2 fruit fly cellular contexts compared by ENCODE assay signal in the genomic region with DNA sequence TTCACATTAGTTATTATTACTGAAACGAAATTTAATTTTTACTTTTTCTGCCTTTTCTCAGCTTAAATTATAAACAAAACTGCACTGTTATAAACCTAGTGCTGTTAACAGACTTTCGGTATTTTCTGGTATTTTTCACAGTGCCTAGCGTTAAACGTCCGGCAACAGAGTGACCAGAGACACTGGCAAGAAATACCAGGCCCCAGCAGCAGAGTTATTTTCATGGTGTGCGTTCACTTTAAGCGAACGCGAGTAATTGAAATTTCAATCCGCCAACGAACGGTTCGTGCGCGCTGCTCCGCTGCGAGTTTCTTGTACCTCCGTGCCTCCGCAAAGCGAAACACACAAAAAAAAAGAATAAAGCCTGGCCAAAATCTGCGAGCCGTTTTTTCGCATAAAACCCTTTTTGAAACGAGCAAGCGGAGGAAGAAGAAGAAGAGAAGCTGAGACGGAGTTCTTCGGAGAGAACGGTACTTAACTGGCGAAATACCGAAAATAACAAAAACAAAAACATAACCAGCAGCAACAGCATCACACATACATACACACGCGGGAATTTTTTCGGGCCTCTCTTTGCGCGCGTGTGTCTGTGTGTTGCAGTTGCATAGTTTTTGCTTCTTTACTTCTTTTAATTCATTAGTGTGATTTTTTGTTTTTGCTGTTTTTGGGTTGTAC.
TF ChIP-seq lines count a peak whose summit lies in the region.

A gene (plus strand): TSS at position 220 of the 675 bp plus-strand sequence.

TF ChIP-seq in whole organism, adult, 20 proteins besides CTCF, POLR2A, EP300 and RAD21 (continued from another document):
- TF ChIP-seq bab1 (GFP tag; optimal IDR thresholded peaks at IDR 0.05; lab: Kevin White, UChicago) = peak; percentile 68
- TF ChIP-seq ovo (GFP tag; optimal IDR thresholded peaks at IDR 0.05; lab: Kevin White, UChicago) = peak; percentile 57
- peak; percentile 41 for TF ChIP-seq CG14711 (tag; optimal IDR thresholded peaks at IDR 0.05; lab: Kevin White, UChicago)
TF ChIP-seq in whole organism, adult: peak in this region for 7.

TF ChIP-seq in whole organism, embryonic, 481 proteins besides CTCF, POLR2A, EP300 and RAD21 (continued from another document and continues in another):
- TF ChIP-seq tna (GFP tag; IDR thresholded peaks at IDR 0.05; lab: Robert Waterston, UW; ENCODE audit: partially characterized antibody) (no peak), CG18619 (GFP tag; optimal IDR thresholded peaks at IDR 0.05; lab: Kevin White, UChicago) (no peak), tgo (GFP tag; IDR thresholded peaks at IDR 0.05; lab: Robert Waterston, UW) (no peak), slou (GFP tag; optimal IDR thresholded peaks at IDR 0.05; lab: Kevin White, UChicago) (no peak), fd96Cb (tag; optimal IDR thresholded peaks at IDR 0.05; lab: Kevin White, UChicago) (no peak), CG14860 (GFP tag; IDR thresholded peaks at IDR 0.05; lab: Robert Waterston, UW; ENCODE audit: partially characterized antibody) (no peak), CG17385 (GFP tag; optimal IDR thresholded peaks at IDR 0.05; lab: Kevin White, UChicago) (peak; percentile 73), NfI (GFP tag; optimal IDR thresholded peaks at IDR 0.05; lab: Kevin White, UChicago) (no peak), Fer2 (tag; optimal IDR thresholded peaks at IDR 0.05; lab: Kevin White, UChicago) (no peak), CG10209 (GFP tag; optimal IDR thresholded peaks at IDR 0.05; lab: Kevin White, UChicago) (no peak), psq (GFP tag; optimal IDR thresholded peaks at IDR 0.05; lab: Kevin White, UChicago) (no peak), nmo (GFP tag; optimal IDR thresholded peaks at IDR 0.05; lab: Kevin White, UChicago) (peak; percentile 31), BtbVII (GFP tag; optimal IDR thresholded peaks at IDR 0.05; lab: Kevin White, UChicago) (peak; percentile 26), danr (GFP tag; IDR thresholded peaks at IDR 0.05; lab: Robert Waterston, UW) (no peak), YL-1 (GFP tag; optimal IDR thresholded peaks at IDR 0.05; lab: Kevin White, UChicago) (no peak), HmgZ (tag; optimal IDR thresholded peaks at IDR 0.05; lab: Kevin White, UChicago) (peak; percentile 20), wek (GFP tag; optimal IDR thresholded peaks at IDR 0.05; lab: Kevin White, UChicago) (no peak), sens (GFP tag; lab: Kevin White, UChicago) (peak; percentile 61), Dbx (GFP tag; IDR thresholded peaks at IDR 0.05; lab: Robert Waterston, UW) (no peak), CG18476 (GFP tag; optimal IDR thresholded peaks at IDR 0.05; lab: Kevin White, UChicago) (no peak), Neu2 (GFP tag; optimal IDR thresholded peaks at IDR 0.05; lab: Kevin White, UChicago; ENCODE audit: borderline replicate concordance) (peak; percentile 15), fd102C (GFP tag; optimal IDR thresholded peaks at IDR 0.05; lab: Kevin White, UChicago) (no peak), CG1832 (GFP tag; optimal IDR thresholded peaks at IDR 0.05; lab: Kevin White, UChicago) (no peak), Ets97D (GFP tag; optimal IDR thresholded peaks at IDR 0.05; lab: Kevin White, UChicago) (peak; percentile 48), Side (GFP tag; optimal IDR thresholded peaks at IDR 0.05; lab: Kevin White, UChicago) (no peak), CG7357 (GFP tag; IDR thresholded peaks at IDR 0.05; lab: Robert Waterston, UW) (no peak), row (GFP tag; IDR thresholded peaks at IDR 0.05; lab: Robert Waterston, UW) (no peak), Ptx1 (GFP tag; IDR thresholded peaks at IDR 0.05; lab: Robert Waterston, UW) (no peak), zen (tag; optimal IDR thresholded peaks at IDR 0.05; lab: Kevin White, UChicago) (no peak), chinmo (GFP tag; IDR thresholded peaks at IDR 0.05; lab: Robert Waterston, UW; ENCODE audit: partially characterized antibody) (no peak), CG6791 (GFP tag; IDR thresholded peaks at IDR 0.05; lab: Robert Waterston, UW; ENCODE audit: partially characterized antibody) (no peak), wdn (GFP tag; IDR thresholded peaks at IDR 0.05; lab: Robert Waterston, UW) (no peak), ATbp (GFP tag; optimal IDR thresholded peaks at IDR 0.05; lab: Kevin White, UChicago) (no peak), insv (GFP tag; optimal IDR thresholded peaks at IDR 0.05; lab: Kevin White, UChicago) (no peak), CG33213 (GFP tag; optimal IDR thresholded peaks at IDR 0.05; lab: Kevin White, UChicago) (no peak), sqz (GFP tag; optimal IDR thresholded peaks at IDR 0.05; lab: Kevin White, UChicago) (peak; percentile 63), Nf-YA (GFP tag; IDR thresholded peaks at IDR 0.05; lab: Robert Waterston, UW) (no peak), tup (GFP tag; optimal IDR thresholded peaks at IDR 0.05; lab: Kevin White, UChicago) (no peak), CG34376 (GFP tag; optimal IDR thresholded peaks at IDR 0.05; lab: Kevin White, UChicago) (peak; percentile 14), nerfin-1 (tag; optimal IDR thresholded peaks at IDR 0.05; lab: Kevin White, UChicago) (peak; percentile 36), her (GFP tag; optimal IDR thresholded peaks at IDR 0.05; lab: Kevin White, UChicago) (peak; percentile 12), ERR (GFP tag; optimal IDR thresholded peaks at IDR 0.05; lab: Kevin White, UChicago) (no peak), CG7786 (GFP tag; optimal IDR thresholded peaks at IDR 0.05; lab: Kevin White, UChicago) (no peak), usp (GFP tag; optimal IDR thresholded peaks at IDR 0.05; lab: Kevin White, UChicago) (no peak), Vsx1 (GFP tag; optimal IDR thresholded peaks at IDR 0.05; lab: Kevin White, UChicago) (no peak), bigmax (GFP tag; optimal IDR thresholded peaks at IDR 0.05; lab: Kevin White, UChicago) (no peak), ewg (GFP tag; optimal IDR thresholded peaks at IDR 0.05; lab: Kevin White, UChicago) (no peak), HLH3B (GFP tag; IDR thresholded peaks at IDR 0.05; lab: Robert Waterston, UW) (no peak), CG4282 (GFP tag; optimal IDR thresholded peaks at IDR 0.05; lab: Kevin White, UChicago) (no peak), ems (GFP tag; optimal IDR thresholded peaks at IDR 0.05; lab: Kevin White, UChicago) (no peak), CG11456 (GFP tag; IDR thresholded peaks at IDR 0.05; lab: Robert Waterston, UW) (no peak), ro (GFP tag; IDR thresholded peaks at IDR 0.05; lab: Robert Waterston, UW) (no peak), CG3407 (GFP tag; optimal IDR thresholded peaks at IDR 0.05; lab: Kevin White, UChicago) (no peak), cas (GFP tag; IDR thresholded peaks at IDR 0.05; lab: Robert Waterston, UW) (no peak), CG13424 (tag; optimal IDR thresholded peaks at IDR 0.05; lab: Kevin White, UChicago) (no peak), run (tag; optimal IDR thresholded peaks at IDR 0.05; lab: Kevin White, UChicago) (no peak), nau (GFP tag; optimal IDR thresholded peaks at IDR 0.05; lab: Kevin White, UChicago) (no peak), gsb (GFP tag; IDR thresholded peaks at IDR 0.05; lab: Robert Waterston, UW) (no peak), CG1602 (GFP tag; optimal IDR thresholded peaks at IDR 0.05; lab: Kevin White, UChicago) (no peak), CG10147 (GFP tag; optimal IDR thresholded peaks at IDR 0.05; lab: Kevin White, UChicago) (no peak), CG15696 (tag; optimal IDR thresholded peaks at IDR 0.05; lab: Kevin White, UChicago) (no peak), repo (GFP tag; optimal IDR thresholded peaks at IDR 0.05; lab: Kevin White, UChicago) (no peak), chm (GFP tag; IDR thresholded peaks at IDR 0.05; lab: Robert Waterston, UW) (no peak), bowl (GFP tag; IDR thresholded peaks at IDR 0.05; lab: Robert Waterston, UW) (no peak), CG9727 (GFP tag; optimal IDR thresholded peaks at IDR 0.05; lab: Kevin White, UChicago) (no peak), CG17612 (GFP tag; IDR thresholded peaks at IDR 0.05; lab: Robert Waterston, UW) (no peak), Nf-YC (tag; optimal IDR thresholded peaks at IDR 0.05; lab: Kevin White, UChicago) (peak; percentile 20), CG7928 (GFP tag; optimal IDR thresholded peaks at IDR 0.05; lab: Kevin White, UChicago) (no peak), lilli (GFP tag; optimal IDR thresholded peaks at IDR 0.05; lab: Kevin White, UChicago) (peak; percentile 2), fru (optimal IDR thresholded peaks at IDR 0.05; lab: Kevin White, UChicago) (no peak), CG7556 (GFP tag; optimal IDR thresholded peaks at IDR 0.05; lab: Kevin White, UChicago) (no peak), CG15073 (GFP tag; optimal IDR thresholded peaks at IDR 0.05; lab: Kevin White, UChicago) (no peak), CG4328 (GFP tag; optimal IDR thresholded peaks at IDR 0.05; lab: Kevin White, UChicago) (no peak), HLH4C (GFP tag; IDR thresholded peaks at IDR 0.05; lab: Robert Waterston, UW; ENCODE audit: partially characterized antibody) (no peak), pfk (GFP tag; optimal IDR thresholded peaks at IDR 0.05; lab: Kevin White, UChicago) (no peak), Hsf (GFP tag; optimal IDR thresholded peaks at IDR 0.05; lab: Kevin White, UChicago) (no peak), CG6854 (GFP tag; optimal IDR thresholded peaks at IDR 0.05; lab: Kevin White, UChicago) (peak; percentile 4), Blimp-1 (GFP tag; optimal IDR thresholded peaks at IDR 0.05; lab: Kevin White, UChicago) (no peak), CG8944 (GFP tag; optimal IDR thresholded peaks at IDR 0.05; lab: Kevin White, UChicago) (no peak), CG10979 (tag; optimal IDR thresholded peaks at IDR 0.05; lab: Kevin White, UChicago) (no peak), CG1233 (GFP tag; optimal IDR thresholded peaks at IDR 0.05; lab: Kevin White, UChicago) (no peak), C15 (GFP tag; IDR thresholded peaks at IDR 0.05; lab: Robert Waterston, UW) (no peak), CG7839 (tag; optimal IDR thresholded peaks at IDR 0.05; lab: Kevin White, UChicago) (no peak), pita (GFP tag; optimal IDR thresholded peaks at IDR 0.05; lab: Kevin White, UChicago) (no peak), CG12942 (GFP tag; optimal IDR thresholded peaks at IDR 0.05; lab: Kevin White, UChicago) (no peak), sug (tag; optimal IDR thresholded peaks at IDR 0.05; lab: Kevin White, UChicago) (peak; percentile 19), CG3281 (GFP tag; optimal IDR thresholded peaks at IDR 0.05; lab: Kevin White, UChicago) (no peak), CG2199 (GFP tag; IDR thresholded peaks at IDR 0.05; lab: Robert Waterston, UW) (no peak), scrt (GFP tag; optimal IDR thresholded peaks at IDR 0.05; lab: Kevin White, UChicago) (peak; percentile 39), emc (GFP tag; optimal IDR thresholded peaks at IDR 0.05; lab: Kevin White, UChicago) (no peak), kni (GFP tag; optimal IDR thresholded peaks at IDR 0.05; lab: Kevin White, UChicago) (no peak), trem (tag; optimal IDR thresholded peaks at IDR 0.05; lab: Kevin White, UChicago) (peak; percentile 17), jing (GFP tag; optimal IDR thresholded peaks at IDR 0.05; lab: Kevin White, UChicago) (no peak), Bdp1 (GFP tag; optimal IDR thresholded peaks at IDR 0.05; lab: Kevin White, UChicago) (no peak), CG13894 (tag; optimal IDR thresholded peaks at IDR 0.05; lab: Kevin White, UChicago) (peak; percentile 24), dmrt99B (tag; optimal IDR thresholded peaks at IDR 0.05; lab: Kevin White, UChicago) (no peak), CG3163 (GFP tag; optimal IDR thresholded peaks at IDR 0.05; lab: Kevin White, UChicago) (no peak), CG12391 (tag; optimal IDR thresholded peaks at IDR 0.05; lab: Kevin White, UChicago) (peak; percentile 1), slbo (GFP tag; IDR thresholded peaks at IDR 0.05; lab: Robert Waterston, UW) (no peak), hbn (GFP tag; IDR thresholded peaks at IDR 0.05; lab: Robert Waterston, UW; ENCODE audit: partially characterized antibody) (no peak), CG12299 (tag; optimal IDR thresholded peaks at IDR 0.05; lab: Kevin White, UChicago) (no peak), Mad (GFP tag; optimal IDR thresholded peaks at IDR 0.05; lab: Kevin White, UChicago) (no peak), disco-r (GFP tag; optimal IDR thresholded peaks at IDR 0.05; lab: Kevin White, UChicago) (no peak), Max (GFP tag; optimal IDR thresholded peaks at IDR 0.05; lab: Kevin White, UChicago) (no peak), trh (GFP tag; optimal IDR thresholded peaks at IDR 0.05; lab: Kevin White, UChicago) (no peak), Myb (GFP tag; optimal IDR thresholded peaks at IDR 0.05; lab: Kevin White, UChicago) (peak; percentile 75), Bteb2 (GFP tag; optimal IDR thresholded peaks at IDR 0.05; lab: Kevin White, UChicago) (no peak), CG9797 (GFP tag; optimal IDR thresholded peaks at IDR 0.05; lab: Kevin White, UChicago) (peak; percentile 94), lbe (GFP tag; optimal IDR thresholded peaks at IDR 0.05; lab: Kevin White, UChicago) (no peak), Atf6 (GFP tag; IDR thresholded peaks at IDR 0.05; lab: Robert Waterston, UW) (no peak), CG3838 (GFP tag; optimal IDR thresholded peaks at IDR 0.05; lab: Kevin White, UChicago) (no peak), rib (GFP tag; IDR thresholded peaks at IDR 0.05; lab: Robert Waterston, UW) (no peak), CG10366 (GFP tag; IDR thresholded peaks at IDR 0.05; lab: Robert Waterston, UW) (no peak), vnd (GFP tag; IDR thresholded peaks at IDR 0.05; lab: Robert Waterston, UW; ENCODE audit: partially characterized antibody) (no peak), sc (optimal IDR thresholded peaks at IDR 0.05; lab: Kevin White, UChicago) (no peak), sc (GFP tag; optimal IDR thresholded peaks at IDR 0.05; lab: Kevin White, UChicago) (no peak), Ets65A (GFP tag; lab: Kevin White, UChicago) (peak; percentile 63), croc (GFP tag; conservative IDR thresholded peaks at IDR 0.05; lab: Robert Waterston, UW) (no peak), grn (GFP tag; optimal IDR thresholded peaks at IDR 0.05; lab: Kevin White, UChicago) (no peak), Kr (GFP tag; optimal IDR thresholded peaks at IDR 0.05; lab: Kevin White, UChicago) (peak; percentile 3), pzg (GFP tag; optimal IDR thresholded peaks at IDR 0.05; lab: Kevin White, UChicago) (peak; percentile 88), Mes4 (GFP tag; optimal IDR thresholded peaks at IDR 0.05; lab: Kevin White, UChicago) (peak; percentile 23), seq (GFP tag; IDR thresholded peaks at IDR 0.05; lab: Robert Waterston, UW) (no peak), Sin3A (optimal IDR thresholded peaks at IDR 0.05; lab: Kevin White, UChicago) (peak; percentile 82), CG34422 (GFP tag; IDR thresholded peaks at IDR 0.05; lab: Robert Waterston, UW) (no peak), Scr (GFP tag; IDR thresholded peaks at IDR 0.05; lab: Robert Waterston, UW; ENCODE audit: partially characterized antibody) (no peak), CG1529 (GFP tag; optimal IDR thresholded peaks at IDR 0.05; lab: Kevin White, UChicago) (no peak)
